Worm (Caenorhabditis elegans): Measurements from ENCODE around the gene Y17D7B.3.

- TF ChIP-seq unc-62 (GFP tag; optimal IDR thresholded peaks at IDR 0.05) (no peak), ztf-11 (tag; optimal IDR thresholded peaks at IDR 0.05) (no peak), unc-39 (tag; optimal IDR thresholded peaks at IDR 0.05) (no peak)
Measured at ce11 chrV:18770623-18771022, 16.0 kb downstream of the Y17D7B.3 start, which contains the start of gene clec-255.

All from whole organism, mixed stage, embryonic.